Fruit fly (Drosophila melanogaster) whole organism, embryonic: ENCODE data around the gene Drice.

Experiments used
- Ada2b ChIP-seq: fragments of 200-800 bp; sonication (Bioruptor generic); IDR thresholded peaks from 2 replicates; pipeline ENCODE4 v1.3.6; 2022; ENCODE audit warnings: missing biosample characterization, missing genetic modification characterization
- Atf6 ChIP-seq: fragments of 200-800 bp; sonication (Bioruptor generic); IDR thresholded peaks from 2 replicates; pipeline ENCODE4 v1.3.6; 2022; ENCODE audit warnings: missing biosample characterization, missing genetic modification characterization
- B-H1 ChIP-seq: fragments of 200-800 bp; sonication (Bioruptor generic); IDR thresholded peaks from 3 replicates; pipeline ENCODE4 v1.3.6; 2022; ENCODE audit warnings: missing biosample characterization, missing genetic modification characterization
- B-H2 ChIP-seq: fragments of 200-800 bp; sonication (Bioruptor generic); optimal IDR thresholded peaks from 2 replicates; lab custom pipeline; 2018; ENCODE audit warnings: missing biosample characterization, mild to moderate bottlenecking, missing genetic modification characterization
- Bteb2 ChIP-seq: fragments of 200-800 bp; sonication (Bioruptor generic); optimal IDR thresholded peaks from 2 replicates; lab custom pipeline; 2016; ENCODE audit warnings: missing biosample characterization, missing genetic modification characterization
- CG10543 ChIP-seq: fragments of 200-800 bp; sonication (Bioruptor generic); optimal IDR thresholded peaks from 3 replicates; lab custom pipeline; 2017; ENCODE audit warnings: missing biosample characterization, mild to moderate bottlenecking, missing genetic modification characterization, moderate library complexity
- CG11093 ChIP-seq: fragments of 200-800 bp; sonication (Bioruptor generic); IDR thresholded peaks from 3 replicates; pipeline ENCODE4 v1.3.6; 2022; ENCODE audit warnings: missing biosample characterization, missing genetic modification characterization
- CG11695 ChIP-seq: fragments of 200-800 bp; sonication (Bioruptor generic); IDR thresholded peaks from 3 replicates; pipeline ENCODE4 v1.3.6; 2022; ENCODE audit warnings: missing biosample characterization, missing genetic modification characterization
- CG12659 ChIP-seq: fragments of 200-800 bp; sonication (Bioruptor generic); optimal IDR thresholded peaks from 3 replicates; lab custom pipeline; 2017; ENCODE audit warnings: mild to moderate bottlenecking, missing biosample characterization, missing genetic modification reagents, missing genetic modification characterization
- CG13296 ChIP-seq: fragments of 200-800 bp; sonication (Bioruptor generic); optimal IDR thresholded peaks from 3 replicates; lab custom pipeline; 2018; ENCODE audit warnings: missing biosample characterization, mild to moderate bottlenecking, missing genetic modification characterization
- CG13624 ChIP-seq: fragments of 200-800 bp; sonication (Bioruptor generic); optimal IDR thresholded peaks from 2 replicates; lab custom pipeline; 2016; ENCODE audit warnings: missing biosample characterization, missing genetic modification characterization
- CG15269 ChIP-seq: fragments of 200-800 bp; sonication (Bioruptor generic); optimal IDR thresholded peaks from 2 replicates; lab custom pipeline; 2018; ENCODE audit warnings: missing biosample characterization, mild to moderate bottlenecking, missing genetic modification characterization, moderate library complexity
- CG17612 ChIP-seq: fragments of 200-800 bp; sonication (Bioruptor generic); IDR thresholded peaks from 2 replicates; pipeline ENCODE4 v1.3.6; 2022; ENCODE audit warnings: missing biosample characterization, missing genetic modification characterization
- CG18011 ChIP-seq: fragments of 200-800 bp; sonication (Bioruptor generic); optimal IDR thresholded peaks from 2 replicates; lab custom pipeline; 2017; ENCODE audit warnings: missing biosample characterization, missing genetic modification characterization, mild to moderate bottlenecking, moderate library complexity, missing genotype
- CG2678 ChIP-seq: fragments of 200-800 bp; sonication (Bioruptor generic); optimal IDR thresholded peaks from 3 replicates; lab custom pipeline; 2019; ENCODE audit warnings: missing biosample characterization, mild to moderate bottlenecking, missing genetic modification characterization, moderate library complexity
- CG3065 ChIP-seq: fragments of 200-800 bp; sonication (Bioruptor generic); optimal IDR thresholded peaks from 2 replicates; lab custom pipeline; 2016; ENCODE audit warnings: missing biosample characterization, missing genetic modification characterization
- CG31224 ChIP-seq: fragments of 200-800 bp; sonication (Bioruptor generic); IDR thresholded peaks from 2 replicates; pipeline ENCODE4 v1.3.6; 2022; ENCODE audit warnings: missing biosample characterization, missing genetic modification characterization
- CG34224 ChIP-seq: fragments of 200-800 bp; sonication (Bioruptor generic); IDR thresholded peaks from 3 replicates; pipeline ENCODE4 v1.3.6; 2022; ENCODE audit warnings: missing biosample characterization, missing genetic modification characterization; ENCODE audit not compliant: partially characterized antibody
- CG42726 ChIP-seq: fragments of 200-800 bp; sonication (Bioruptor generic); IDR thresholded peaks from 2 replicates; pipeline ENCODE4 v1.3.6; 2022; ENCODE audit warnings: missing biosample characterization, missing genetic modification characterization; ENCODE audit not compliant: partially characterized antibody
- CG4820 ChIP-seq: fragments of 200-800 bp; sonication (Bioruptor generic); optimal IDR thresholded peaks from 3 replicates; lab custom pipeline; 2016; ENCODE audit warnings: missing biosample characterization, missing genetic modification characterization
- CG6765 ChIP-seq: fragments of 200-800 bp; sonication (Bioruptor generic); optimal IDR thresholded peaks from 3 replicates; lab custom pipeline; 2017; ENCODE audit warnings: missing biosample characterization, mild to moderate bottlenecking, missing genetic modification characterization
- CG6791 ChIP-seq: fragments of 200-800 bp; sonication (Bioruptor generic); IDR thresholded peaks from 3 replicates; pipeline ENCODE4 v1.3.6; 2022; ENCODE audit warnings: missing biosample characterization, missing genetic modification characterization; ENCODE audit not compliant: partially characterized antibody
- CG7745 ChIP-seq: fragments of 200-800 bp; sonication (Bioruptor generic); optimal IDR thresholded peaks from 2 replicates; lab custom pipeline; 2018; ENCODE audit warnings: missing biosample characterization, mild to moderate bottlenecking, missing genetic modification characterization, moderate library complexity
- CG9609 ChIP-seq: fragments of 200-800 bp; sonication (Bioruptor generic); optimal IDR thresholded peaks from 3 replicates; lab custom pipeline; 2016; ENCODE audit warnings: missing biosample characterization, missing genetic modification characterization
- Dip3 ChIP-seq: fragments of 200-800 bp; sonication (Bioruptor generic); optimal IDR thresholded peaks from 3 replicates; lab custom pipeline; 2016; ENCODE audit warnings: missing biosample characterization, missing genetic modification characterization
- Dll ChIP-seq: fragments of 200-800 bp; sonication (Bioruptor generic); IDR thresholded peaks from 4 replicates; pipeline ENCODE4 v1.3.6; 2022; ENCODE audit warnings: missing biosample characterization, missing genetic modification characterization; ENCODE audit not compliant: partially characterized antibody
- Ets65A ChIP-seq: fragments of 200-800 bp; sonication (Bioruptor generic); peaks from one replicate; lab custom pipeline; 2016; ENCODE audit warnings: missing biosample characterization, missing genetic modification characterization
- Fer3 ChIP-seq: fragments of 200-800 bp; sonication (Bioruptor generic); optimal IDR thresholded peaks from 2 replicates; lab custom pipeline; 2018; ENCODE audit warnings: missing biosample characterization, mild to moderate bottlenecking, missing genetic modification characterization, moderate library complexity
- Gsc ChIP-seq: fragments of 200-800 bp; sonication (Bioruptor generic); IDR thresholded peaks from 2 replicates; pipeline ENCODE4 v1.3.6; 2022; ENCODE audit warnings: missing biosample characterization, missing genetic modification characterization
- Hr51 ChIP-seq, 2 experiments: fragments of 200-800 bp; sonication (Bioruptor generic); optimal IDR thresholded peaks; 2 replicates in 1 of 2; 3 replicates in 1 of 2; lab custom pipeline; 2016 to 2018; ENCODE audit warnings: missing biosample characterization in 2 of 2, missing genetic modification characterization in 2 of 2, mild to moderate bottlenecking in 1 of 2, moderate library complexity in 1 of 2
- Lpt ChIP-seq: fragments of >200 bp; optimal IDR thresholded peaks from 2 replicates; lab custom pipeline; 2018; ENCODE audit warnings: missing biosample characterization, missing genetic modification characterization
- Meics ChIP-seq: fragments of 200-800 bp; sonication (Bioruptor generic); optimal IDR thresholded peaks from 2 replicates; lab custom pipeline; 2017; ENCODE audit warnings: missing biosample characterization, mild to moderate bottlenecking, missing genetic modification characterization
- NC2β ChIP-seq: fragments of 200-800 bp; sonication (Bioruptor generic); optimal IDR thresholded peaks from 2 replicates; lab custom pipeline; 2016; ENCODE audit warnings: missing biosample characterization, missing genetic modification characterization
- NFAT ChIP-seq: fragments of 200-800 bp; sonication (Bioruptor generic); IDR thresholded peaks from 2 replicates; pipeline ENCODE4 v1.3.6; 2022; ENCODE audit warnings: missing biosample characterization, missing genetic modification characterization
- Oaz ChIP-seq: fragments of 200-800 bp; sonication (Bioruptor generic); IDR thresholded peaks from 2 replicates; pipeline ENCODE4 v1.3.6; 2022; ENCODE audit warnings: missing biosample characterization, missing genetic modification characterization
- Optix ChIP-seq: fragments of 200-800 bp; sonication (Bioruptor generic); IDR thresholded peaks from 3 replicates; pipeline ENCODE4 v1.3.6; 2022; ENCODE audit warnings: missing biosample characterization, missing genetic modification characterization
- Six4 ChIP-seq: fragments of 200-800 bp; sonication (Bioruptor generic); optimal IDR thresholded peaks from 2 replicates; lab custom pipeline; 2016; ENCODE audit warnings: missing biosample characterization, missing genetic modification characterization
- ac ChIP-seq: fragments of 200-800 bp; sonication (Bioruptor generic); optimal IDR thresholded peaks from 3 replicates; lab custom pipeline; 2017; ENCODE audit warnings: missing biosample characterization, mild to moderate bottlenecking, missing genetic modification characterization
- ato ChIP-seq: fragments of 200-800 bp; sonication (Bioruptor generic); IDR thresholded peaks from 2 replicates; pipeline ENCODE4 v1.3.6; 2022; ENCODE audit warnings: missing biosample characterization, missing genetic modification characterization; ENCODE audit not compliant: partially characterized antibody
- cato ChIP-seq: fragments of 200-800 bp; sonication (Bioruptor generic); optimal IDR thresholded peaks from 2 replicates; lab custom pipeline; 2016; ENCODE audit warnings: missing biosample characterization, missing genetic modification characterization, borderline replicate concordance
- gcm2 ChIP-seq: fragments of 200-800 bp; sonication (Bioruptor generic); optimal IDR thresholded peaks from 2 replicates; lab custom pipeline; 2016; ENCODE audit warnings: missing biosample characterization, missing genetic modification characterization
- ind ChIP-seq: fragments of 200-800 bp; sonication (Bioruptor generic); optimal IDR thresholded peaks from 3 replicates; lab custom pipeline; 2016; ENCODE audit warnings: missing biosample characterization, missing genetic modification characterization
- inv ChIP-seq: fragments of 200-800 bp; sonication (Bioruptor generic); IDR thresholded peaks from 2 replicates; pipeline ENCODE4 v1.3.6; 2022; ENCODE audit warnings: missing biosample characterization, missing genetic modification characterization; ENCODE audit not compliant: partially characterized antibody
- kah ChIP-seq: fragments of 200-800 bp; sonication (Bioruptor generic); optimal IDR thresholded peaks from 2 replicates; lab custom pipeline; 2018; ENCODE audit warnings: missing biosample characterization, mild to moderate bottlenecking, missing genetic modification characterization
- klu ChIP-seq: fragments of 200-800 bp; sonication (Bioruptor generic); IDR thresholded peaks from 2 replicates; pipeline ENCODE4 v1.3.6; 2022; ENCODE audit warnings: missing biosample characterization, missing genetic modification characterization
- lilli ChIP-seq: fragments of 200-800 bp; sonication (Bioruptor generic); optimal IDR thresholded peaks from 3 replicates; lab custom pipeline; 2016; ENCODE audit warnings: missing biosample characterization, missing genetic modification characterization
- org-1 ChIP-seq: fragments of 200-800 bp; sonication (Bioruptor generic); optimal IDR thresholded peaks from 2 replicates; lab custom pipeline; 2017; ENCODE audit warnings: missing biosample characterization, missing genetic modification characterization
- pum ChIP-seq: fragments of 200-800 bp; sonication (Bioruptor generic); optimal IDR thresholded peaks from 2 replicates; lab custom pipeline; 2016; ENCODE audit warnings: missing biosample characterization, missing genetic modification characterization
- slou ChIP-seq: fragments of 200-800 bp; sonication (Bioruptor generic); optimal IDR thresholded peaks from 3 replicates; lab custom pipeline; 2016; ENCODE audit warnings: missing biosample characterization, missing genetic modification characterization
- wor ChIP-seq: fragments of 200-800 bp; sonication (Bioruptor generic); IDR thresholded peaks from 2 replicates; pipeline ENCODE4 v1.3.6; 2022; ENCODE audit warnings: missing biosample characterization, missing genetic modification characterization
- yki ChIP-seq: fragments of >200 bp; optimal IDR thresholded peaks from 3 replicates; lab custom pipeline; 2018

Gene Drice

DNA sequence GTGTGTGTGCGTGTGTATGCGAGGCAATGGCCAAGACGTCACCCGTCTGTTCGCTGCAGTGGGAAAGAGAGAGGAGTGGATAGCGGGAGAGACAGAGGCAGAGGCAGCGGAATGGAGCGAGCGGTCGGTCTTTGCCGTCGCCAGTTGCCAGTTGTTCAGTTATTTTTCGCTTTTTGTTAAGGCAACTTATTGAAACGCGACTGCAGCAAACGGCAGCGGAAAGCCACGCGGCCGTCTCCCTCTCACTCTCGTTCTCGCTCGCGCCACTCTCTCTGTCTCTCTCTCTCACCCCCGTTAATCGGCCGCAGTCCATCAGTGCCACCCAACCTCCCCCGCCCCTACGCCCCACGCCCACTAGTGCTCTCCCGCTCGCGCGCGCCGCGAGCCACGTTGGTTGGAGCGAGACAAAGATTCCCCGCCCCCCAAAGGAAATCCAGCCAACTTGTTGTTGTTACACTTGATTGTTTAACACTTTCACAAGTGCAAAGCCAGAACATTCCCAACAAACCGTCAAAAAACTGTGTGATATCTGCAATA, 26.6 kb upstream of the Drice start (continued):
- TF ChIP-seq CG42726 (GFP tag; lab: Robert Waterston, UW) (peak; percentile 57), CG17612 (no peak), Ada2b (GFP tag; lab: Robert Waterston, UW) (no peak), ind (no peak), yki (lab: Kevin White, UChicago) (peak; percentile 83), lilli (GFP tag; lab: Kevin White, UChicago) (no peak), CG11093 (GFP tag; lab: Robert Waterston, UW) (no peak), Hr51 (GFP tag; optimal IDR thresholded peaks at IDR 0.05; lab: Kevin White, UChicago) (peak in 1 of 2 experiments; percentile 11), NC2β (GFP tag; lab: Kevin White, UChicago) (no peak), ato (GFP tag; lab: Robert Waterston, UW) (no peak), CG12659 (GFP tag; lab: Kevin White, UChicago) (peak; percentile 17), Oaz (GFP tag; lab: Robert Waterston, UW) (no peak), Lpt (GFP tag; lab: Kevin White, UChicago) (no peak), Ets65A (no peak), Meics (no peak), org-1 (GFP tag; lab: Kevin White, UChicago) (no peak), CG9609 (GFP tag; lab: Kevin White, UChicago) (no peak), CG13624 (peak; percentile 21), CG3065 (GFP tag; lab: Kevin White, UChicago) (peak; percentile 98), CG10543 (peak; percentile 87), CG11695 (GFP tag; lab: Robert Waterston, UW) (0 out of 3 replicates have a peak, but pooled peaks have one; percentile 23), slou (GFP tag; lab: Kevin White, UChicago) (no peak), klu (peak; percentile 79), CG2678 (no peak), B-H1 (GFP tag; lab: Robert Waterston, UW) (no peak), Bteb2 (GFP tag; lab: Kevin White, UChicago) (no peak), CG6791 (no peak; the same call in 2 of the 3 replicates), Dll (GFP tag; lab: Robert Waterston, UW) (peak; percentile 40; the same call in 2 of the 4 replicates), B-H2 (GFP tag; lab: Kevin White, UChicago) (peak; percentile 11), CG7745 (tag; lab: Kevin White, UChicago) (no peak), CG34224 (GFP tag; lab: Robert Waterston, UW) (no peak; the same call in 2 of the 3 replicates), cato (no peak), Optix (GFP tag; lab: Robert Waterston, UW) (no peak), wor (GFP tag; lab: Robert Waterston, UW) (no peak), NFAT (GFP tag; lab: Robert Waterston, UW) (peak; percentile 72), gcm2 (GFP tag; lab: Kevin White, UChicago) (no peak), Fer3 (no peak), kah (GFP tag; lab: Kevin White, UChicago) (peak; percentile 52), CG13296 (peak; percentile 27), CG4820 (GFP tag; lab: Kevin White, UChicago) (no peak), Dip3 (GFP tag; lab: Kevin White, UChicago) (no peak), ac (GFP tag; lab: Kevin White, UChicago) (no peak), Gsc (no peak), Atf6 (peak; percentile 69), pum (GFP tag; lab: Kevin White, UChicago) (no peak), CG18011 (GFP tag; lab: Kevin White, UChicago) (no peak), CG15269 (no peak), Six4 (GFP tag; lab: Kevin White, UChicago) (no peak), CG6765 (GFP tag; lab: Kevin White, UChicago) (no peak), CG31224 (GFP tag; lab: Robert Waterston, UW) (no peak; the same call in 1 of the 2 replicates), inv (no peak; the same call in 1 of the 2 replicates)
